Fruit fly (Drosophila melanogaster): ENCODE results near the gene CG5708.

dm6 chr2L:10203933-10204509, 22.6 kb downstream of the CG5708 start, which contains the start of gene CG34159:
- TF ChIP-seq h (optimal IDR thresholded peaks at IDR 0.05) (no peak), Myc (optimal IDR thresholded peaks at IDR 0.05) (no peak), Sin3A (optimal IDR thresholded peaks at IDR 0.05) (no peak)
